Fruit fly (Drosophila melanogaster) whole organism, pupa: Measurements from ENCODE around the gene Rab8.

Source experiments
- CG17806 ChIP-seq: fragments of 200-800 bp; sonication (Bioruptor generic); optimal IDR thresholded peaks from 2 replicates; lab custom pipeline; 2018; ENCODE audit warnings: missing biosample characterization, mild to moderate bottlenecking, missing genetic modification characterization, moderate library complexity
- CG4496 ChIP-seq: fragments of 200-800 bp; sonication (Bioruptor generic); IDR thresholded peaks from 3 replicates; pipeline ENCODE4 v1.3.6; 2022; ENCODE audit warnings: missing biosample characterization, missing genetic modification characterization
- CG8159 ChIP-seq: fragments of 200-800 bp; sonication (Bioruptor generic); optimal IDR thresholded peaks from 3 replicates; lab custom pipeline; 2018; ENCODE audit warnings: missing biosample characterization, mild to moderate bottlenecking, missing genetic modification characterization, moderate library complexity
- Ets98B ChIP-seq: fragments of 200-800 bp; sonication (Bioruptor generic); IDR thresholded peaks from 2 replicates; pipeline ENCODE4 v1.3.6; 2022; ENCODE audit warnings: missing biosample characterization, missing genetic modification characterization
- Pif1A ChIP-seq: fragments of 200-800 bp; sonication (Bioruptor generic); optimal IDR thresholded peaks from 3 replicates; lab custom pipeline; 2016; ENCODE audit warnings: missing biosample characterization, missing genetic modification characterization
- Pif1B ChIP-seq: fragments of 200-800 bp; sonication (Bioruptor generic); optimal IDR thresholded peaks from 3 replicates; lab custom pipeline; 2016; ENCODE audit warnings: missing biosample characterization, missing genetic modification characterization
- Snoo ChIP-seq: fragments of 200-800 bp; sonication (Bioruptor generic); optimal IDR thresholded peaks from 3 replicates; lab custom pipeline; 2017; ENCODE audit warnings: missing biosample characterization, mild to moderate bottlenecking, missing genetic modification characterization, inconsistent platforms
- fd96Ca ChIP-seq: fragments of 200-800 bp; sonication (Bioruptor generic); IDR thresholded peaks from 3 replicates; pipeline ENCODE4 v1.3.6; 2022; ENCODE audit warnings: missing biosample characterization, missing genetic modification characterization
- gl ChIP-seq: fragments of 200-800 bp; sonication (Bioruptor generic); optimal IDR thresholded peaks from 2 replicates; lab custom pipeline; 2018; ENCODE audit warnings: missing biosample characterization, mild to moderate bottlenecking, missing genetic modification characterization
- rn ChIP-seq: fragments of 200-800 bp; sonication (Bioruptor generic); IDR thresholded peaks from 2 replicates; pipeline ENCODE4 v1.3.6; 2022; ENCODE audit warnings: missing biosample characterization, missing genetic modification characterization

dm6 chr3L:19870843-19871666 lies at the start of gene Rab8, which contains the start of gene Usp32:
- TF ChIP-seq gl (no peak), Ets98B (GFP tag; lab: Robert Waterston, UW) (no peak; the same call in 1 of the 2 replicates), Snoo (tag; lab: Kevin White, UChicago) (peak; percentile 53), CG17806 (tag; lab: Kevin White, UChicago) (no peak), rn (no peak), CG4496 (GFP tag; lab: Robert Waterston, UW) (peak; percentile 70), fd96Ca (GFP tag; lab: Robert Waterston, UW) (peak; percentile 67; the same call in 1 of the 3 replicates), Pif1A (GFP tag; lab: Kevin White, UChicago) (no peak), Pif1B (GFP tag; lab: Kevin White, UChicago) (peak; percentile 42), CG8159 (tag; lab: Kevin White, UChicago) (peak; percentile 52)
